Fruit fly (Drosophila melanogaster) S2 (cell line): ENCODE measurements around the gene CG5934.
A peak's percentile ranks its signal among the peaks of the same experiment; 100 is the strongest.

Experiments used
- CG8478 ChIP-seq: fragments of >200 bp; optimal IDR thresholded peaks from 2 replicates; lab custom pipeline; 2018
- CTCF ChIP-seq, 2 experiments: fragments of >200 bp; optimal IDR thresholded peaks; 2 replicates each; lab custom pipeline; 2018

Gene CG5934

DNA sequence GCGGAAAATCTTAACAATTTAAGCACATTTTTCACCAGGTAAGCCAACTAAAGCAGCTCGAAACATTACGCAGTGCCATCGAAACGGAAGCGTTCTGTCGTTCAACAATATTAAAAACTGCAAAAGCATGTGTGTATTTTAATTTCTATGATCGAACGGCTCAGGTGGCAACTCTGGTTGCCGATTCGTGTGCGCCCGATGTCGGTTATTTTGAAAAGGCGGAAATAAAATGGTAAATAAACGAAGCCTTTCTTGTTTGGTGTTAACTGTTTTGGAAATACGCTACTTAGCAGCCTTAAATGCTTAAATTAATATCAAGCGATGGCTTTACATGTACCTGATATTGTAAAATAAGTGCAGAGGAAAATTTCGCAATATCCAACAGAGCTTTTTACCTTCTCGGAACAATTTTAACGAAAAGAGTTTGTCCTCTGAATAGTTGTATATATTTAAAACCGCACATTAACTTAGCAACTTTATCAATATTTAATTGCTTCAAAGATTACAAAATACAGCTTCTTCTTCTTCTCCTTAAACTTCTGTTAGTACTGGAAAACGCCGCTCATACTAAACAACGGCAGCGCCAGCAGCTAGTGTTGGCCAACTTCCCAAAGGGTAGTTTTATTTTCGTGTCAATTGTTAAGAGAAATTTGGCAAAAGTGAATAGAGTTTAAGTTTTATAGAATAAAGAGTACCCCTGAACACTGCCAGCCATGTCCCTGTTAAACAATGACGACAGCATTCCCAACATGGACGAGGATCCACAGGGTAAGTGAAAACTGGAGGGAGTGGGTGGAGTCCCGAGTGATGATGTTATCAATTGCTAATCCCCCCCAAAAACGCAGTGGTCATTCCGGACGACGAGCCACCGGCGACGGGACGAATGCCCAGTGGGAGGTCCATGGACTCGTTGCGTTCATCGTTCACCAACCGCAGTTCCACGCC lies at the start of gene CG5934:
Gene CG5934, plus strand, starts transcription at position 588 of the 945 bp plus-strand sequence.
- TF ChIP-seq CG8478 (lab: Kevin White, UChicago), result no peak
- peak in 1 of 2 experiments; percentile 3 for TF ChIP-seq CTCF (optimal IDR thresholded peaks at IDR 0.05; lab: Kevin White, UChicago)

DNA sequence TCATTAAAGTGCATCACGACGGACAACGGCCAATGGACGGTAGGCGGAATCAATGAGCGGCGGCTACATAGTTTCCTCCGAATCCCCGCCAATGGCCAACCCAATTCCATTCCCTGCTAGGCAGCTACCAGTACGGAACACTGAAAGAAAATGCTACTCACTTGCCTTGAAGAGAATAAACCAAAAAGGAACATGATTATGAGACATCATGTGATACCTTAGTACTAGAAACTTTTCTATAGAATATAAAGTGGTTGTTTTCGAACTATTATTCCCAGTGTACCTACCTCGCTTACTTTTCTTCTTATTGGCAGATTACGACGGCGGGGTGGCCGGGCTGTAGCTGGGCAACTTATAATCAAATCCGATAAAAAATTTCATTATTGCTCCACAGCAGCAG lies 48.8 kb upstream of the CG5934 start:
- no peak for TF ChIP-seq CG8478 (lab: Kevin White, UChicago)

- no peak for TF ChIP-seq CG8478 (lab: Kevin White, UChicago)
- TF ChIP-seq CTCF (optimal IDR thresholded peaks at IDR 0.05; lab: Kevin White, UChicago), result no peak
Measured at dm6 chr3R:27225490-27225889, 48.0 kb upstream of the CG5934 start.

dm6 chr3R:27226080-27226648 lies 47.3 kb upstream of the CG5934 start:
- no peak for TF ChIP-seq CG8478 (lab: Kevin White, UChicago)

- TF ChIP-seq CTCF (optimal IDR thresholded peaks at IDR 0.05; lab: Kevin White, UChicago) (no peak), CG8478 (lab: Kevin White, UChicago) (no peak)
Measured at dm6 chr3R:27228342-27228741, 45.2 kb upstream of the CG5934 start, which contains the start of gene CG42813. Gene CG42813, minus strand, starts transcription at chr3R:27228561.

dm6 chr3R:27229368-27229767 lies 44.1 kb upstream of the CG5934 start, which contains the start of gene CG42814:
Gene CG42814, minus strand, starts transcription at chr3R:27229468.
- TF ChIP-seq CTCF (optimal IDR thresholded peaks at IDR 0.05; lab: Kevin White, UChicago) (no peak), CG8478 (lab: Kevin White, UChicago) (no peak)

DNA sequence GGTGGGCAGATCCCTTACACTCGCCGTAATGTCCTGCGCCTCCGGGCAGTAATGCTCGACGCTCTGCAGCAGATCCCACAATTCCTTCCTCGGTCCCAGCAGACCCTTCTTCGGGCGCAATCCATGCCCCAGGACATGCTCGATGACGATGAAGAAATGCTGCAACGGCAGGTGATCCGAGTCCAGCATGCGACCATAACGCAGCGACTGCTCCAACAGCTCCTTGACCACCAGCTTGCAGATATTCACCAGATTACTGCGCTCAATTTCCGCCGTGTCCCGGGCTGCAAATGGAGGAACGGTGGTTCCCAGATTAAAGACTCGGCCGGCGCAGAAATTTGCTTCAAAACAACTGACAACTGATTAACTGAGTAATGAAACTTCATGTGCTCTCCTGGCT lies 40.1 kb upstream of the CG5934 start, which contains the start of gene CG31068:
Gene CG31068, plus strand, starts transcription at position 301 of the 400 bp plus-strand sequence.
- TF ChIP-seq CTCF (optimal IDR thresholded peaks at IDR 0.05; lab: Kevin White, UChicago) (no peak), CG8478 (lab: Kevin White, UChicago) (no peak)

dm6 chr3R:27237980-27238379 lies 35.5 kb upstream of the CG5934 start:
- TF ChIP-seq CTCF (optimal IDR thresholded peaks at IDR 0.05; lab: Kevin White, UChicago), result no peak
- no peak for TF ChIP-seq CG8478 (lab: Kevin White, UChicago)

DNA sequence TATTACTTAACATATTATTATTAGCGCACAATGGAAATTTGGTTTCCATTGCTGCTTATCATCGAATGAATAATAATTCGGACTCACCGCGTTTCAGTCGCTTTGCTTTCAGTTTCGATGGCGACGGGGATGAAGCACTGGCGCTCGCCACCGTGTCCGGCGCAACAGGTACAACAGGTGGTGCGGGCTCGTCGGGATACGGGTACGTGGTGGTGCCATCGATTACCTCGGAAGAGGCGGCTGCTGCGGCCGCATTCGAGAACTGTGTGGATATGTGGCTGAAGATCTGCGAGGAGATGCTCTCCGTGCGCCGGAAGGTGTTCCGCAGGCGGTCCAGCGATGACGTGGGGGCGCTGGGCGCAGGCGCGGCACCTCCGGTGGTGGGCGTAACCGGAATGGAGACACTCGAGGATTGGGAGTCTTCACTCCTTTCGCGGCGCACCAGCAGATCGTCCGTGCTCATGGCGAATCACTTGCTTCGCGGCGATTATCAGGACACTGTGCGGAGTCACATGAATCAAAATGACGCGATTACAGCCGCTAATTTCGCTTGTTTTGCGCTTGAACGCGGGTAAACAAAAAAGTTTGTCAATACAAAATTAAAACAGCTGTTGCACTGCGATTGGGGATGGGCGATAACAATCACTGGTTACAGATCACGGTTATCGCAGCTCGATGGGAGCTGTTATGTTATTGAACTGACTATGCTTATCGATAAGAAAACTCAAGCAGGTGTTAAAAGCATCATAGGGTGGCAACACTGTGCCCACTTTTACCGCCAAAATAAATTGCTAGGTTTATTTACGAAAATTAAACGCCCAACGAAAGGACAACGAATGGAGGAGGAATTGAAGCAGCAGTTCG lies 34.8 kb upstream of the CG5934 start, which contains the start of the genes CG31064 and PolA2:
Gene CG31064, minus strand, starts transcription at position 648 of the 864 bp plus-strand sequence.
Gene PolA2, plus strand, starts transcription at position 726 of the 864 bp plus-strand sequence.
- TF ChIP-seq CG8478 (lab: Kevin White, UChicago), result no peak
- TF ChIP-seq CTCF (optimal IDR thresholded peaks at IDR 0.05; lab: Kevin White, UChicago), result peak; percentile 19 to 31

- TF ChIP-seq CG8478 (lab: Kevin White, UChicago) (no peak), CTCF (optimal IDR thresholded peaks at IDR 0.05; lab: Kevin White, UChicago) (no peak)
Measured at dm6 chr3R:27240967-27241366, 32.5 kb upstream of the CG5934 start, which contains the start of gene CG17991. Gene CG17991, plus strand, starts transcription at chr3R:27241267.

DNA sequence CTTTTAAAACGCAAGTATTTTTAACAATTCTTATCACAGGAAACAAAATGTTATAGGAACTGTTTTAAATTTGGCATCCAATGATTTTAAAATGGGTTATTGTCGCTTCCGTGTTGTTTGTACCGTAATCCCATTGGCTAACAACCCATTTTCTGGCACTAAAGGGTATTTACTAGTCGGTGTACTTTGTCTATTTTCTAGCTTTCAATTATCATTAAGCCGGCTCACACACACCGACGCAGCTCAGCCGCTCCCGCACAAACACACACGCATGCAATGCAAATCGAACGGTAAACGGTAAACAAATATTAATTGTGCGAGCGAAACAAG lies 29.1 kb upstream of the CG5934 start:
- TF ChIP-seq CTCF (optimal IDR thresholded peaks at IDR 0.05; lab: Kevin White, UChicago), result no peak
- TF ChIP-seq CG8478 (lab: Kevin White, UChicago), result no peak

dm6 chr3R:27244742-27245400 lies 28.6 kb upstream of the CG5934 start, which contains the start of gene CG18766:
Gene CG18766, minus strand, starts transcription at chr3R:27245249.
- peak; percentile 11 for TF ChIP-seq CG8478 (lab: Kevin White, UChicago)
- TF ChIP-seq CTCF (optimal IDR thresholded peaks at IDR 0.05; lab: Kevin White, UChicago), result peak; percentile 53 to 65

dm6 chr3R:27245401-27245757 lies 28.1 kb upstream of the CG5934 start:
- TF ChIP-seq CG8478 (lab: Kevin White, UChicago), result no peak
- no peak for TF ChIP-seq CTCF (optimal IDR thresholded peaks at IDR 0.05; lab: Kevin White, UChicago)

dm6 chr3R:27246264-27246663 lies 27.2 kb upstream of the CG5934 start:
- TF ChIP-seq CTCF (optimal IDR thresholded peaks at IDR 0.05; lab: Kevin White, UChicago) (no peak), CG8478 (lab: Kevin White, UChicago) (no peak)
